Worm (Caenorhabditis elegans) whole organism, early embryonic: Measurements from ENCODE around the gene ubxn-3.

Experiments
- B0310.2 ChIP-seq: sonication (generic microtip); optimal IDR thresholded peaks from 2 replicates; lab custom pipeline; 2016; ENCODE audit warnings: mild to moderate bottlenecking, missing genetic modification characterization, missing compliant biosample characterization
- F13C5.2 ChIP-seq: sonication (generic microtip); optimal IDR thresholded peaks from 2 replicates; lab custom pipeline; 2017; ENCODE audit warnings: mild to moderate bottlenecking, missing genetic modification characterization, inconsistent platforms, missing compliant biosample characterization
- aly-1 ChIP-seq: sonication (generic microtip); optimal IDR thresholded peaks from 2 replicates; lab custom pipeline; 2016; ENCODE audit warnings: missing genetic modification characterization, missing compliant biosample characterization
- ama-1 ChIP-seq: fragments of 150-350 bp; optimal IDR thresholded peaks from 2 replicates; lab custom pipeline; 2014
- ceh-36 ChIP-seq: sonication (generic microtip); optimal IDR thresholded peaks from 2 replicates; lab custom pipeline; 2016; ENCODE audit warnings: missing genetic modification characterization, inconsistent platforms, missing compliant biosample characterization
- ets-7 ChIP-seq: sonication (generic microtip); optimal IDR thresholded peaks from 2 replicates; lab custom pipeline; 2016; ENCODE audit warnings: missing genotype, missing genetic modification characterization, missing compliant biosample characterization
- flt-1 ChIP-seq: fragments of 200-800 bp; sonication (Bioruptor generic); IDR thresholded peaks from 2 replicates; pipeline ENCODE4 v1.3.6; 2022; ENCODE audit warnings: missing genetic modification characterization, missing compliant biosample characterization
- hmbx-1 ChIP-seq: sonication (generic microtip); optimal IDR thresholded peaks from 2 replicates; lab custom pipeline; 2016; ENCODE audit warnings: mild to moderate bottlenecking, missing genetic modification characterization, missing compliant biosample characterization
- hmg-4 ChIP-seq: fragments of 200-800 bp; sonication (Bioruptor generic); optimal IDR thresholded peaks from 2 replicates; lab custom pipeline; 2018; ENCODE audit warnings: mild to moderate bottlenecking, missing genetic modification characterization, missing compliant biosample characterization
- hnd-1 ChIP-seq: sonication (generic microtip); optimal IDR thresholded peaks from 2 replicates; lab custom pipeline; 2016; ENCODE audit warnings: missing genetic modification characterization, missing compliant biosample characterization
- pes-1 ChIP-seq: fragments of 200-800 bp; sonication (Bioruptor generic); IDR thresholded peaks from 2 replicates; pipeline ENCODE4 v1.3.6; 2022; ENCODE audit warnings: missing genetic modification reagents, missing genetic modification characterization, missing compliant biosample characterization
- tbx-11 ChIP-seq: fragments of 200-800 bp; sonication (Bioruptor generic); IDR thresholded peaks from 2 replicates; pipeline ENCODE4 v1.3.6; 2022; ENCODE audit warnings: missing genetic modification characterization, missing compliant biosample characterization
- tra-4 ChIP-seq: sonication (generic microtip); optimal IDR thresholded peaks from 2 replicates; lab custom pipeline; 2017; ENCODE audit warnings: missing genetic modification characterization, missing compliant biosample characterization

ubxn-3 gene

ce11 chrII:175868-176267 is 44.6 kb downstream of the ubxn-3 start, which contains the start of gene T01D1.3:
Gene T01D1.3, minus strand, starts transcription at chrII:175968.
- no peak for TF ChIP-seq pes-1 (GFP tag; lab: Robert Waterston, UW)
- no peak for TF ChIP-seq hmg-4 (GFP tag; lab: Kevin White, UChicago)
- TF ChIP-seq hnd-1 (tag; lab: Kevin White, UChicago): no peak
- no peak for TF ChIP-seq aly-1 (tag; lab: Kevin White, UChicago)
- TF ChIP-seq B0310.2 (tag; lab: Kevin White, UChicago): no peak
- TF ChIP-seq hmbx-1: no peak
- no peak for TF ChIP-seq tbx-11 (GFP tag; lab: Robert Waterston, UW)
- no peak for TF ChIP-seq flt-1 (GFP tag; lab: Robert Waterston, UW)
- TF ChIP-seq ets-7: no peak
- TF ChIP-seq tra-4 (tag; lab: Kevin White, UChicago): no peak
- no peak for TF ChIP-seq F13C5.2 (tag; lab: Kevin White, UChicago)
- no peak for TF ChIP-seq ceh-36 (tag; lab: Kevin White, UChicago)
- no peak for TF ChIP-seq ama-1 (lab: Kevin White, UChicago)

DNA sequence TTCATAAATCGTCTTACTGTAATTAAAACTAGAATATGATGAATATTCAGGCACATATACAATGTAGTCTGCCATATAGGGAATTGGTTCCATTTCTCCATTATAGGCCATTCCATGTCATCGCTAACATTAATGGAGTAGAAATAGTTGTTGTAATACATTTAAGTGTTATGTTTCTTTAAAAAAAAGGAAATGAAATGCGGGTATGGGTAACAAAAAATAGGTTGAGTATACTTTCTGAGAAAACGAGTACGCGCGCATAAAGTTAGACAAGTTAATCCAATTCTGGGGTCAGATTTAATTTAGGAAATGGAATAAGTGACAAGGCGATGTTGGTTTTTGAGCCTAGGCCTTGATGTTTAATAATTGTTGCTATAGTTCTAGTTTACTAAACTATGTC is 46.8 kb downstream of the ubxn-3 start, which contains the start of gene T01D1.7:
TSS of gene T01D1.7 (minus strand) at position 101 of the 400 bp plus-strand sequence.
- no peak for TF ChIP-seq ceh-36 (tag; lab: Kevin White, UChicago)
